Worm (Caenorhabditis elegans) whole organism, midembryonic: ENCODE data around the gene timm-17B.2.
"Not testable (repeated sequence)": the region's sequence is repeated elsewhere in the genome, so short reads cannot be mapped to it uniquely, and the experiment has no call there.

Source experiments
- T22C8.4 ChIP-seq: fragments of 200-800 bp; sonication (Bioruptor generic); IDR thresholded peaks from 2 replicates; pipeline ENCODE4 v1.3.6; 2022; ENCODE audit warnings: missing genetic modification characterization, missing compliant biosample characterization
- cog-1 ChIP-seq: sonication (generic microtip); optimal IDR thresholded peaks from 2 replicates; lab custom pipeline; 2016; ENCODE audit warnings: missing genetic modification characterization, missing compliant biosample characterization
- flt-1 ChIP-seq: fragments of 200-800 bp; sonication (Bioruptor generic); IDR thresholded peaks from 2 replicates; pipeline ENCODE4 v1.3.6; 2022; ENCODE audit warnings: missing genetic modification characterization, missing compliant biosample characterization
- klf-2 ChIP-seq: fragments of 200-800 bp; sonication (Bioruptor generic); conservative IDR thresholded peaks from 2 replicates; pipeline ENCODE4 v1.3.6; 2022; ENCODE audit warnings: missing genetic modification reagents, missing genetic modification characterization, missing compliant biosample characterization
- med-1 ChIP-seq: sonication (generic microtip); optimal IDR thresholded peaks from 2 replicates; lab custom pipeline; 2017; ENCODE audit warnings: missing genetic modification characterization, mild to moderate bottlenecking, missing compliant biosample characterization, antibody characterized with exemption, missing genetic modification reagents; ENCODE audit not compliant: insufficient read depth
- ref-1 ChIP-seq: fragments of 200-800 bp; sonication (Bioruptor generic); conservative IDR thresholded peaks from 2 replicates; pipeline ENCODE4 v1.3.6; 2022; ENCODE audit warnings: missing genetic modification reagents, missing genetic modification characterization, missing compliant biosample characterization
- tab-1 ChIP-seq: fragments of 200-800 bp; sonication (Bioruptor generic); IDR thresholded peaks from 2 replicates; pipeline ENCODE4 v1.3.6; 2022; ENCODE audit warnings: missing genetic modification characterization, missing compliant biosample characterization
- ztf-23 ChIP-seq: fragments of 200-800 bp; sonication (Bioruptor generic); IDR thresholded peaks from 2 replicates; pipeline ENCODE4 v1.3.6; 2022; ENCODE audit warnings: missing genetic modification reagents, missing genetic modification characterization, missing compliant biosample characterization
- ztf-29 ChIP-seq: fragments of 200-800 bp; sonication (Bioruptor generic); IDR thresholded peaks from 2 replicates; pipeline ENCODE4 v1.3.6; 2022; ENCODE audit warnings: missing genetic modification reagents, missing genetic modification characterization, missing compliant biosample characterization

The timm-17B.2 gene

ce11 chrIV:8379278-8379677 is 17.2 kb upstream of the timm-17B.2 start, which contains the start of gene nap-1:
Gene nap-1 (minus strand): TSS chrIV:8379319.
- TF ChIP-seq tab-1 (GFP tag; lab: Robert Waterston, UW) (no peak), klf-2 (GFP tag; lab: Robert Waterston, UW) (no peak), ztf-29 (no peak), cog-1 (tag; lab: Kevin White, UChicago) (peak; percentile 36), flt-1 (GFP tag; lab: Robert Waterston, UW) (no peak), ztf-23 (no peak), med-1 (GFP tag; lab: Kevin White, UChicago) (no peak)

ce11 chrIV:8379683-8380082 is 16.8 kb upstream of the timm-17B.2 start, which contains the start of gene praf-3:
Gene praf-3 (plus strand): TSS chrIV:8379983.
- TF ChIP-seq med-1 (GFP tag; lab: Kevin White, UChicago): no peak
- no peak for TF ChIP-seq cog-1 (tag; lab: Kevin White, UChicago)
- TF ChIP-seq tab-1 (GFP tag; lab: Robert Waterston, UW): no peak
- TF ChIP-seq ztf-23: no peak
- no peak for TF ChIP-seq flt-1 (GFP tag; lab: Robert Waterston, UW)
- no peak for TF ChIP-seq ztf-29

ce11 chrIV:8380266-8380850 is 16.1 kb upstream of the timm-17B.2 start:
- TF ChIP-seq cog-1 (tag; lab: Kevin White, UChicago): no peak
- TF ChIP-seq ztf-23: no peak
- TF ChIP-seq T22C8.4: no peak
- TF ChIP-seq tab-1 (GFP tag; lab: Robert Waterston, UW): no peak
- no peak for TF ChIP-seq flt-1 (GFP tag; lab: Robert Waterston, UW)
- TF ChIP-seq klf-2 (GFP tag; lab: Robert Waterston, UW): no peak
- TF ChIP-seq ztf-29: no peak
- no peak for TF ChIP-seq ref-1 (GFP tag; lab: Robert Waterston, UW)
- TF ChIP-seq med-1 (GFP tag; lab: Kevin White, UChicago): no peak

- no peak for TF ChIP-seq ref-1 (GFP tag; lab: Robert Waterston, UW)
- no peak for TF ChIP-seq T22C8.4
- no peak for TF ChIP-seq cog-1 (tag; lab: Kevin White, UChicago)
- no peak for TF ChIP-seq klf-2 (GFP tag; lab: Robert Waterston, UW)
- no peak for TF ChIP-seq ztf-29
- TF ChIP-seq flt-1 (GFP tag; lab: Robert Waterston, UW): no peak
- no peak for TF ChIP-seq ztf-23
- no peak for TF ChIP-seq tab-1 (GFP tag; lab: Robert Waterston, UW)
- no peak for TF ChIP-seq med-1 (GFP tag; lab: Kevin White, UChicago)
Measured at ce11 chrIV:8382695-8383094, 13.8 kb upstream of the timm-17B.2 start, which contains the start of gene D2096.9. Gene D2096.9 (minus strand): TSS chrIV:8382795.

ce11 chrIV:8384737-8385136 is 11.7 kb upstream of the timm-17B.2 start:
- TF ChIP-seq med-1 (GFP tag; lab: Kevin White, UChicago): no peak
- no peak for TF ChIP-seq flt-1 (GFP tag; lab: Robert Waterston, UW)
- TF ChIP-seq tab-1 (GFP tag; lab: Robert Waterston, UW): no peak
- TF ChIP-seq klf-2 (GFP tag; lab: Robert Waterston, UW): no peak
- TF ChIP-seq ref-1 (GFP tag; lab: Robert Waterston, UW): no peak
- no peak for TF ChIP-seq ztf-23
- no peak for TF ChIP-seq ztf-29
- TF ChIP-seq T22C8.4: no peak
- no peak for TF ChIP-seq cog-1 (tag; lab: Kevin White, UChicago)

- TF ChIP-seq cog-1 (tag; lab: Kevin White, UChicago): no peak
- TF ChIP-seq T22C8.4: no peak
- TF ChIP-seq ztf-29: no peak
- TF ChIP-seq med-1 (GFP tag; lab: Kevin White, UChicago): no peak
- TF ChIP-seq klf-2 (GFP tag; lab: Robert Waterston, UW): no peak
- TF ChIP-seq ztf-23: no peak
- TF ChIP-seq flt-1 (GFP tag; lab: Robert Waterston, UW): no peak
- TF ChIP-seq tab-1 (GFP tag; lab: Robert Waterston, UW): no peak
- no peak for TF ChIP-seq ref-1 (GFP tag; lab: Robert Waterston, UW)
Measured at ce11 chrIV:8385662-8386061, 10.8 kb upstream of the timm-17B.2 start.

- not testable (repeated sequence) for TF ChIP-seq T22C8.4; med-1 (GFP tag; lab: Kevin White, UChicago); ztf-29
Measured at ce11 chrIV:8389139-8389538, 7.3 kb upstream of the timm-17B.2 start, which contains the start of gene D2096.10. Gene D2096.10 (minus strand): TSS chrIV:8389239.

- TF ChIP-seq ref-1 (GFP tag; lab: Robert Waterston, UW) (no peak), cog-1 (tag; lab: Kevin White, UChicago) (no peak), ztf-23 (no peak), tab-1 (GFP tag; lab: Robert Waterston, UW) (no peak), flt-1 (GFP tag; lab: Robert Waterston, UW) (no peak)
Measured at ce11 chrIV:8394105-8394504, 2.3 kb upstream of the timm-17B.2 start, which contains the start of gene D2096.11. Gene D2096.11 (minus strand): TSS chrIV:8394205.

- TF ChIP-seq T22C8.4 (no peak), flt-1 (GFP tag; lab: Robert Waterston, UW) (no peak), ref-1 (GFP tag; lab: Robert Waterston, UW) (no peak), ztf-29 (no peak), med-1 (GFP tag; lab: Kevin White, UChicago) (no peak)
Measured at ce11 chrIV:8397814-8398213, 1.4 kb downstream of the timm-17B.2 start.

- TF ChIP-seq ref-1 (GFP tag; lab: Robert Waterston, UW) (peak; percentile 54; the same call in 1 of the 2 replicates), T22C8.4 (peak; percentile 53; the same call in 1 of the 2 replicates), flt-1 (GFP tag; lab: Robert Waterston, UW) (peak; percentile 73), ztf-23 (0 out of 2 replicates have a peak, but pooled peaks have one; percentile 56), tab-1 (GFP tag; lab: Robert Waterston, UW) (peak; percentile 31; the same call in 1 of the 2 replicates)
Measured at ce11 chrIV:8412538-8412937, 16.1 kb downstream of the timm-17B.2 start.
